Worm (Caenorhabditis elegans): ENCODE results near the gene ZK686.2.

- TF ChIP-seq nhr-10 (tag; optimal IDR thresholded peaks at IDR 0.05) (no peak), snpc-4 (tag; optimal IDR thresholded peaks at IDR 0.05) (no peak), ZK546.5 (tag; optimal IDR thresholded peaks at IDR 0.05) (no peak), lin-13 (GFP tag; optimal IDR thresholded peaks at IDR 0.05) (no peak), mab-5 (tag; optimal IDR thresholded peaks at IDR 0.05) (no peak), unc-55 (GFP tag; optimal IDR thresholded peaks at IDR 0.05) (no peak), unc-62 (GFP tag; optimal IDR thresholded peaks at IDR 0.05) (no peak), ztf-11 (tag; optimal IDR thresholded peaks at IDR 0.05) (no peak), unc-39 (tag; optimal IDR thresholded peaks at IDR 0.05) (no peak), lsy-2 (tag; optimal IDR thresholded peaks at IDR 0.05) (no peak), sma-3 (GFP tag; optimal IDR thresholded peaks at IDR 0.05) (no peak), sma-9 (GFP tag; optimal IDR thresholded peaks at IDR 0.05) (no peak), sma-9 (tag; optimal IDR thresholded peaks at IDR 0.05) (no peak)
Observed at ce11 chrIII:7763503-7763902, 2.3 kb downstream of the ZK686.2 start, which contains the start of gene mtx-2.
